Fruit fly (Drosophila melanogaster) whole organism, prepupa: Measurements from ENCODE around the gene CG14043.
A peak's percentile ranks its signal among the peaks of the same experiment; 100 is the strongest.

Experiments used
- CG10631 ChIP-seq: fragments of 200-800 bp; sonication (Bioruptor generic); optimal IDR thresholded peaks from 2 replicates; lab custom pipeline; 2016; ENCODE audit warnings: missing biosample characterization, missing genetic modification characterization
- CG11762 ChIP-seq: fragments of 200-800 bp; sonication (Bioruptor generic); optimal IDR thresholded peaks from 3 replicates; lab custom pipeline; 2016; ENCODE audit warnings: missing biosample characterization, missing genetic modification characterization; ENCODE audit not compliant: insufficient read depth
- CG11902 ChIP-seq: fragments of 200-800 bp; sonication (Bioruptor generic); optimal IDR thresholded peaks from 3 replicates; lab custom pipeline; 2016; ENCODE audit warnings: missing biosample characterization, missing genetic modification characterization
- CG15336 ChIP-seq: fragments of 200-800 bp; sonication (Bioruptor generic); IDR thresholded peaks from 2 replicates; pipeline ENCODE4 v1.3.6; 2022; ENCODE audit warnings: missing biosample characterization, missing genetic modification characterization
- CG1621 ChIP-seq: fragments of 200-800 bp; sonication (Bioruptor generic); optimal IDR thresholded peaks from 3 replicates; lab custom pipeline; 2018; ENCODE audit warnings: missing biosample characterization, mild to moderate bottlenecking, missing genetic modification characterization
- CG16779 ChIP-seq: fragments of 200-800 bp; sonication (Bioruptor generic); optimal IDR thresholded peaks from 3 replicates; lab custom pipeline; 2017; ENCODE audit warnings: missing biosample characterization, mild to moderate bottlenecking, missing genetic modification characterization
- CG3032 ChIP-seq: fragments of 200-800 bp; optimal IDR thresholded peaks from 2 replicates; lab custom pipeline; 2019; ENCODE audit warnings: missing biosample characterization, mild to moderate bottlenecking, missing genetic modification characterization, moderate library complexity
- CG31627 ChIP-seq: fragments of 200-800 bp; sonication (Bioruptor generic); optimal IDR thresholded peaks from 3 replicates; lab custom pipeline; 2016; ENCODE audit warnings: missing biosample characterization, missing genetic modification characterization
- CG32006 ChIP-seq: fragments of 200-800 bp; sonication (Bioruptor generic); optimal IDR thresholded peaks from 3 replicates; lab custom pipeline; 2017; ENCODE audit warnings: missing biosample characterization, mild to moderate bottlenecking, missing genetic modification characterization
- CG34406 ChIP-seq: fragments of 200-800 bp; sonication (Bioruptor generic); optimal IDR thresholded peaks from 3 replicates; lab custom pipeline; 2016; ENCODE audit warnings: missing biosample characterization, missing genetic modification characterization
- CG3919 ChIP-seq: fragments of 200-800 bp; sonication (Bioruptor generic); optimal IDR thresholded peaks from 3 replicates; lab custom pipeline; 2016; ENCODE audit warnings: missing biosample characterization, missing genetic modification characterization
- CG6163 ChIP-seq: fragments of 200-800 bp; sonication (Bioruptor generic); IDR thresholded peaks from 3 replicates; pipeline ENCODE4 v1.3.6; 2022; ENCODE audit warnings: missing biosample characterization, missing genetic modification characterization
- CG6276 ChIP-seq: fragments of 200-800 bp; sonication (Bioruptor generic); optimal IDR thresholded peaks from 2 replicates; lab custom pipeline; 2017; ENCODE audit warnings: missing biosample characterization, mild to moderate bottlenecking, missing genetic modification characterization
- CG7368 ChIP-seq: fragments of 200-800 bp; sonication (Bioruptor generic); optimal IDR thresholded peaks from 3 replicates; lab custom pipeline; 2016; ENCODE audit warnings: missing biosample characterization, missing genetic modification characterization
- CG8119 ChIP-seq: fragments of 200-800 bp; sonication (Bioruptor generic); IDR thresholded peaks from 3 replicates; pipeline ENCODE4 v1.3.6; 2022; ENCODE audit warnings: missing biosample characterization, missing genetic modification characterization
- CG8319 ChIP-seq: fragments of 200-800 bp; sonication (Bioruptor generic); optimal IDR thresholded peaks from 3 replicates; lab custom pipeline; 2016; ENCODE audit warnings: missing biosample characterization, missing genetic modification characterization
- CG8632 ChIP-seq: fragments of 200-800 bp; sonication (Bioruptor generic); optimal IDR thresholded peaks from 3 replicates; lab custom pipeline; 2016; ENCODE audit warnings: missing biosample characterization, missing genetic modification characterization
- Eip75B ChIP-seq: fragments of 200-800 bp; sonication (Bioruptor generic); optimal IDR thresholded peaks from 3 replicates; lab custom pipeline; 2016; ENCODE audit warnings: missing biosample characterization, missing genetic modification characterization
- Eip78C ChIP-seq: fragments of 200-800 bp; sonication (Bioruptor generic); peaks from one replicate; lab custom pipeline; 2016; ENCODE audit warnings: missing biosample characterization, missing genetic modification characterization
- Ets96B ChIP-seq: fragments of 200-800 bp; optimal IDR thresholded peaks from 2 replicates; lab custom pipeline; 2019; ENCODE audit warnings: missing biosample characterization, mild to moderate bottlenecking, missing genetic modification characterization, moderate library complexity
- Gug ChIP-seq: fragments of 200-800 bp; sonication (Bioruptor generic); IDR thresholded peaks from 2 replicates; pipeline ENCODE4 v1.3.6; 2022; ENCODE audit warnings: missing biosample characterization, missing genetic modification characterization
- Hr38 ChIP-seq: sonication (Bioruptor generic); optimal IDR thresholded peaks from 2 replicates; lab custom pipeline; 2016; ENCODE audit warnings: missing biosample characterization, missing genetic modification characterization
- Hr39 ChIP-seq: fragments of 200-800 bp; sonication (Bioruptor generic); optimal IDR thresholded peaks from 2 replicates; lab custom pipeline; 2016; ENCODE audit warnings: missing biosample characterization, missing genetic modification characterization
- Hr4 ChIP-seq: fragments of 200-800 bp; sonication (Bioruptor generic); optimal IDR thresholded peaks from 3 replicates; lab custom pipeline; 2016; ENCODE audit warnings: missing biosample characterization, missing genetic modification characterization
- Met ChIP-seq: fragments of 200-800 bp; sonication (Bioruptor generic); optimal IDR thresholded peaks from 3 replicates; lab custom pipeline; 2016; ENCODE audit warnings: missing biosample characterization, missing genetic modification characterization
- Sox102F ChIP-seq: fragments of 200-800 bp; sonication (Bioruptor generic); optimal IDR thresholded peaks from 2 replicates; lab custom pipeline; 2016; ENCODE audit warnings: missing biosample characterization, mild to moderate bottlenecking, missing genetic modification characterization
- Sox14 ChIP-seq: fragments of 200-800 bp; sonication (Bioruptor generic); optimal IDR thresholded peaks from 3 replicates; lab custom pipeline; 2016; ENCODE audit warnings: missing biosample characterization, missing genetic modification characterization
- Sox15 ChIP-seq: fragments of 200-800 bp; sonication (Bioruptor generic); optimal IDR thresholded peaks from 3 replicates; lab custom pipeline; 2016; ENCODE audit warnings: missing biosample characterization, missing genetic modification characterization
- achi ChIP-seq: fragments of 200-800 bp; sonication (Bioruptor generic); optimal IDR thresholded peaks from 3 replicates; lab custom pipeline; 2016; ENCODE audit warnings: missing biosample characterization, missing genetic modification characterization
- acj6 ChIP-seq: fragments of 200-800 bp; sonication (Bioruptor generic); optimal IDR thresholded peaks from 3 replicates; lab custom pipeline; 2016; ENCODE audit warnings: missing biosample characterization, missing genetic modification characterization
- cyc ChIP-seq: fragments of 200-800 bp; sonication (Bioruptor generic); optimal IDR thresholded peaks from 3 replicates; lab custom pipeline; 2016; ENCODE audit warnings: missing biosample characterization, missing genetic modification characterization
- dsx ChIP-seq: fragments of 200-800 bp; optimal IDR thresholded peaks from 3 replicates; lab custom pipeline; 2019; ENCODE audit warnings: missing biosample characterization, mild to moderate bottlenecking, missing genetic modification characterization, moderate library complexity; ENCODE audit not compliant: poor library complexity, severe bottlenecking
- eg ChIP-seq: fragments of 200-800 bp; sonication (Bioruptor generic); IDR thresholded peaks from 3 replicates; pipeline ENCODE4 v1.3.6; 2022; ENCODE audit warnings: missing biosample characterization, missing genetic modification characterization
- esn ChIP-seq: fragments of 200-800 bp; sonication (Bioruptor generic); optimal IDR thresholded peaks from 2 replicates; lab custom pipeline; 2016; ENCODE audit warnings: missing biosample characterization, mild to moderate bottlenecking, missing genetic modification characterization, moderate library complexity
- fd59A ChIP-seq: fragments of 200-800 bp; sonication (Bioruptor generic); optimal IDR thresholded peaks from 2 replicates; lab custom pipeline; 2017; ENCODE audit warnings: missing biosample characterization, mild to moderate bottlenecking, missing genetic modification characterization, missing genetic modification reagents
- fd85E ChIP-seq: fragments of 200-800 bp; sonication (Bioruptor generic); optimal IDR thresholded peaks from 3 replicates; lab custom pipeline; 2016; ENCODE audit warnings: missing biosample characterization, missing genetic modification characterization
- fkh ChIP-seq: fragments of 200-800 bp; sonication (Bioruptor generic); optimal IDR thresholded peaks from 3 replicates; lab custom pipeline; 2017; ENCODE audit warnings: missing biosample characterization, mild to moderate bottlenecking, missing genetic modification characterization, moderate library complexity
- lz ChIP-seq: fragments of 200-800 bp; sonication (Bioruptor generic); optimal IDR thresholded peaks from 3 replicates; lab custom pipeline; 2016; ENCODE audit warnings: missing biosample characterization, missing genetic modification characterization
- net ChIP-seq: fragments of 200-800 bp; sonication (Bioruptor generic); optimal IDR thresholded peaks from 3 replicates; lab custom pipeline; 2016; ENCODE audit warnings: missing biosample characterization, missing genetic modification characterization
- pdm3 ChIP-seq: fragments of 200-800 bp; sonication (Bioruptor generic); optimal IDR thresholded peaks from 3 replicates; lab custom pipeline; 2016; ENCODE audit warnings: missing biosample characterization, missing genetic modification characterization
- ss ChIP-seq, 2 experiments: fragments of 200-800 bp; sonication (Bioruptor generic); optimal IDR thresholded peaks; 2 replicates in 1 of 2; 3 replicates in 1 of 2; lab custom pipeline; 2017 to 2018; ENCODE audit warnings: mild to moderate bottlenecking in 2 of 2, missing biosample characterization in 2 of 2, missing genetic modification characterization in 2 of 2, moderate library complexity in 1 of 2
- topi ChIP-seq: fragments of 200-800 bp; sonication (Bioruptor generic); optimal IDR thresholded peaks from 3 replicates; lab custom pipeline; 2016; ENCODE audit warnings: missing biosample characterization, missing genetic modification characterization
- vri ChIP-seq: fragments of 200-800 bp; sonication (Bioruptor generic); optimal IDR thresholded peaks from 3 replicates; lab custom pipeline; 2016; ENCODE audit warnings: missing biosample characterization, mild to moderate bottlenecking, missing genetic modification characterization

CG14043 gene

DNA sequence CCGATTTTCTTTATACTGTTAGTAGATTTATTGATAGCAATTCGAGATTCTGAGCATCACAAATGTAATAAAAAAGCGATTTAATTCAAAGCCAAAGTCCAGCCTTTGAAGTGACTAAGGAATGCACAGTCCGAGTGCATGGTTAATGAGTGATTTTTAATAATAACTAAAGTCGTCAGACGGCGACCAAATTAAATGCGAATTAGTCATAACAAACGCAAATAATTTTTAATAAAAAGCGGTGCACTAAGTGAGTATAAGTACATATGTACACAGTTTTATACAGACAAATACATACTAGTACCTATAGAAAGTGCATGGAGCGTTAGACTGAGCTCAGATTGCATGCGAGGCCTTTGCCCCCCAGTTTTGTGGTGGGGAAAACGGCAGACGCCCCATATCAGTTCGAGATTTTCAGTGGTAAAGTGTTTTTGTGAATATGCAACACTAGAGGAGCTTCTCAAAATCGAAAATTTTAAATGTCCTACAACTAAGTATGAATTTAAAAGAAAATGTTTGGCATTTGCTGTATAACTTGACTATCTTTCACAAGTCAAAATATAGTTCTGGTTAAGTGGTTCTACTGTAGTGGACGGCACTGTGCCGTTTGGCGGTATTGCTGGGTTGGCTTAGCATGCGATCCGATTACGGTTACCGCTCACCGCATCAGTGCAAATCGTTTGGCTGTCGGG, 31.4 kb downstream of the CG14043 start (continued):
- peak; percentile 17 for TF ChIP-seq Met (GFP tag; lab: Kevin White, UChicago)
- peak; percentile 37 for TF ChIP-seq net
- peak; percentile 12 for TF ChIP-seq CG31627 (GFP tag; lab: Kevin White, UChicago)
- TF ChIP-seq fd85E (GFP tag; lab: Kevin White, UChicago), result no peak
- TF ChIP-seq cyc (GFP tag; lab: Kevin White, UChicago), result peak; percentile 10
- TF ChIP-seq Hr38 (GFP tag; lab: Kevin White, UChicago), result no peak
- peak; percentile 82 for TF ChIP-seq CG15336 (GFP tag; lab: Robert Waterston, UW)
- TF ChIP-seq CG3919 (GFP tag; lab: Kevin White, UChicago), result peak; percentile 34
- TF ChIP-seq fkh (GFP tag; lab: Kevin White, UChicago), result no peak
- peak; percentile 39 for TF ChIP-seq Sox14
- TF ChIP-seq vri, result peak; percentile 45
- TF ChIP-seq Gug, result peak; percentile 27; the same call in 1 of the 2 replicates
- TF ChIP-seq topi (GFP tag; lab: Kevin White, UChicago), result peak; percentile 2
- TF ChIP-seq fd59A (GFP tag; lab: Kevin White, UChicago), result no peak
- no peak for TF ChIP-seq CG1621 (tag; lab: Kevin White, UChicago)
- peak; percentile 83 for TF ChIP-seq eg (GFP tag; lab: Robert Waterston, UW)
- TF ChIP-seq ss (GFP tag; optimal IDR thresholded peaks at IDR 0.05; lab: Kevin White, UChicago), result no peak
- TF ChIP-seq CG8319, result no peak
- no peak for TF ChIP-seq dsx (GFP tag; lab: Kevin White, UChicago)

DNA sequence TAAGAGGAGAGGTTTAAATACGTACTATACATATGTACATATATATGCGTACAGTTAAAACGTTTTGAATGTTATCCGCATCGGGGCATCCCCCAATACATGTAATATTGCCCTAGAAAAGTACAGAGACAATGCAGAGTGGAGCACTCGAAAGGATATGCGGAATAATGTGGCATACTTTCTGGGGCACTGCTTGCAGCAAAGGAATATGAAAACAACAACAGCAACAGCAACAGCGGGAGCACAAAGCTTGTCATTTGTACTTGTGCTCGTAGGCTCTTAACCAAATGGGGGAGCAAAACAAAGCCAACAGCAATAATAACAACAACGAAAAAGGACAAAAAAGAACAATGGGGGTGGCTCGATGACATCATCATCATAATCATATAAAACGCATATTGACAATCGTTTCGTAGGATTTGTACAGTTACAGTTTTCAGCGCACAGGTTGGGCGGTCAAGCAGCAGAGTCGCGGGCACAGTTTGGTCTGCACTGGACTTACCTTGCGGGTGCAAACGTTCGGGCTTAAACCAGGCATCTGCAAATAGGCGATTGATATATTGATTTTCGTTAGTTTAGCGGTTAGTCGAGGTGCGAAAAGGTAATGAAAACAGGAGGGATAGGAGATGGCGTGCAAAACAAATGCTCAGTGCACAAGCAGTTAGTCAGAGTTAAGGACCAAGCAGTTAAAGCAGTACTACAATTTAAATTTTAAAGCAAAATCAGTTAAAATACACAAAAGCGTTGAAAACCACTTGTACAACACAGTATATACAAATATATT, 32.4 kb downstream of the CG14043 start:
- TF ChIP-seq Eip75B, result no peak
- TF ChIP-seq CG7368 (GFP tag; lab: Kevin White, UChicago), result no peak
- 0 out of 3 replicates have a peak, but pooled peaks have one; percentile 8 for TF ChIP-seq CG6163 (GFP tag; lab: Robert Waterston, UW)

DNA sequence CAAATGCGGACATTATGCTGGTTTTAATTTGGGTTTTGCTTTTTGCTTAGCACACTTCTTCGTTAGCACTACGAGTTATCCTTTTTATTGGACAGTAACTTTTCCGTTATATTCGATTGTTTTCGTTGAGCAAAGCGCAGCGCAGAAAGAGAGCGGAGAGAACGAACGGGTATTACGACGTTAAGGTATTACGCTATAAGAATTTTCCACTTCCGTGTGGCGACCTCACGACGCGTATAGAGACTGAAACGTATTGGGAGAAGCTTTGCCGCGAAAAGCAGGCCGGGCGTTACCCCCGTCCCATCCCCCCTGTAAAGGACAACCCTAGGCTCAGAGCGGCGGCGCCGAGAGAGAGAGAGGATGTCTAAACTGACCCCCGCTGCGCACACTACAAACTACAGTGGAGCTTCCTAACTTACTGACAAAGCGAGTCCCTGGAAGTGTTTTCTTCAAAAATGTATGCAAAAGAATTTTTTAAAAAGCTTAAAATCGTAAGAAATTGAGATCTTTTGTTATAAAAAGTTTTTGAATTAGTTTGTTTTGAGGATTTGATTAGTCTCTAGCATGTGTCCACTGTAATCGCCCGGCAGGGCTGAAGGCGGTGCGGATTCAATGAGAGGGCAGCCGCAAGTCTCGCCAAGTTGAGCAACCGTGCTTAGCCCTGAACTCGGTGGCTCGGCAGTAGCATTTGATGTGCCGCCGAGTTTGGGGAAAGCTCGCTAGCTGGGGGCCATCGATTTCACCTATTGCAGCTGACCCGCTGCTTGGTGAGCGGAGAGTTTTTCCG, 33.4 kb downstream of the CG14043 start:
- peak; percentile 88 for TF ChIP-seq Eip75B
- peak; percentile 89 for TF ChIP-seq lz
- TF ChIP-seq Sox102F (GFP tag; lab: Kevin White, UChicago), result peak; percentile 89
- TF ChIP-seq Hr38 (GFP tag; lab: Kevin White, UChicago), result peak; percentile 19
- TF ChIP-seq pdm3 (GFP tag; lab: Kevin White, UChicago), result peak; percentile 91
- TF ChIP-seq CG32006 (GFP tag; lab: Kevin White, UChicago), result peak; percentile 88
- TF ChIP-seq CG8632 (GFP tag; lab: Kevin White, UChicago), result peak; percentile 81
- peak; percentile 87 for TF ChIP-seq Met (GFP tag; lab: Kevin White, UChicago)
- TF ChIP-seq CG6276 (GFP tag; lab: Kevin White, UChicago), result peak; percentile 74
- TF ChIP-seq CG11902, result peak; percentile 76
- TF ChIP-seq achi (GFP tag; lab: Kevin White, UChicago), result peak; percentile 91
- peak; percentile 88 for TF ChIP-seq CG8119
- TF ChIP-seq cyc (GFP tag; lab: Kevin White, UChicago), result peak; percentile 88
- peak; percentile 83 for TF ChIP-seq CG11762 (GFP tag; lab: Kevin White, UChicago)
- peak; percentile 58 for TF ChIP-seq fkh (GFP tag; lab: Kevin White, UChicago)
- peak; percentile 96 for TF ChIP-seq Eip78C (GFP tag; lab: Kevin White, UChicago)
- peak; percentile 88 for TF ChIP-seq acj6 (GFP tag; lab: Kevin White, UChicago)
- peak; percentile 80 for TF ChIP-seq CG34406
- TF ChIP-seq CG3032 (tag; lab: Kevin White, UChicago), result peak; percentile 88
- peak; percentile 82 for TF ChIP-seq Sox15 (GFP tag; lab: Kevin White, UChicago)
- TF ChIP-seq fd59A (GFP tag; lab: Kevin White, UChicago), result peak; percentile 81
- peak; percentile 87 for TF ChIP-seq net
- TF ChIP-seq CG15336 (GFP tag; lab: Robert Waterston, UW), result peak; percentile 88
- TF ChIP-seq esn (GFP tag; lab: Kevin White, UChicago), result peak; percentile 91
- peak; percentile 91 for TF ChIP-seq Hr4 (GFP tag; lab: Kevin White, UChicago)
- TF ChIP-seq eg (GFP tag; lab: Robert Waterston, UW), result peak; percentile 89
- peak; percentile 80 for TF ChIP-seq CG16779 (tag; lab: Kevin White, UChicago)
- TF ChIP-seq CG10631 (GFP tag; lab: Kevin White, UChicago), result peak; percentile 90
- peak; percentile 90 for TF ChIP-seq Ets96B (tag; lab: Kevin White, UChicago)
- TF ChIP-seq Hr39, result peak; percentile 91
